Worm (Caenorhabditis elegans) whole organism, mixed stage, embryonic: ENCODE data around the gene F32D8.8.

Source experiments
- ceh-83 ChIP-seq: fragments of 200-800 bp; sonication (Bioruptor generic); optimal IDR thresholded peaks from 2 replicates; lab custom pipeline; 2018; ENCODE audit warnings: mild to moderate bottlenecking, missing genetic modification characterization, missing compliant biosample characterization
- ham-2 ChIP-seq: fragments of 200-800 bp; sonication (Bioruptor generic); optimal IDR thresholded peaks from 2 replicates; lab custom pipeline; 2018; ENCODE audit warnings: mild to moderate bottlenecking, missing genetic modification characterization, missing compliant biosample characterization
- lin-32 ChIP-seq: fragments of 200-800 bp; sonication (Bioruptor generic); optimal IDR thresholded peaks from 2 replicates; lab custom pipeline; 2018; ENCODE audit warnings: mild to moderate bottlenecking, missing genetic modification characterization, missing compliant biosample characterization
- mep-1 ChIP-seq: fragments of 150-350 bp; optimal IDR thresholded peaks from 2 replicates; lab custom pipeline; 2017; ENCODE audit warnings: missing biosample characterization, missing genetic modification reagents, missing genetic modification characterization, inconsistent platforms
- nhr-237 ChIP-seq: fragments of 150-350 bp; optimal IDR thresholded peaks from 2 replicates; lab custom pipeline; 2014; ENCODE audit warnings: missing biosample characterization, missing genetic modification characterization
- nhr-28 ChIP-seq: fragments of 150-350 bp; optimal IDR thresholded peaks from 2 replicates; lab custom pipeline; 2014; ENCODE audit warnings: missing biosample characterization, missing genetic modification characterization
- nhr-76 ChIP-seq: sonication (generic microtip); optimal IDR thresholded peaks from 2 replicates; lab custom pipeline; 2017; ENCODE audit warnings: missing biosample characterization, missing genetic modification characterization
- snpc-4 ChIP-seq: fragments of 150-350 bp; optimal IDR thresholded peaks from 2 replicates; lab custom pipeline; 2014; ENCODE audit warnings: missing biosample characterization, missing genetic modification characterization
- unc-120 ChIP-seq: sonication (generic microtip); optimal IDR thresholded peaks from 2 replicates; lab custom pipeline; 2017; ENCODE audit warnings: missing genetic modification characterization, missing compliant biosample characterization; ENCODE audit not compliant: poor library complexity, severe bottlenecking
- unc-62 ChIP-seq: fragments of 150-350 bp; optimal IDR thresholded peaks from 2 replicates; lab custom pipeline; 2014; ENCODE audit warnings: missing biosample characterization, missing genetic modification reagents, missing genetic modification characterization
- ztf-11 ChIP-seq: fragments of 150-350 bp; optimal IDR thresholded peaks from 2 replicates; lab custom pipeline; 2014; ENCODE audit warnings: missing biosample characterization, missing genetic modification characterization

DNA sequence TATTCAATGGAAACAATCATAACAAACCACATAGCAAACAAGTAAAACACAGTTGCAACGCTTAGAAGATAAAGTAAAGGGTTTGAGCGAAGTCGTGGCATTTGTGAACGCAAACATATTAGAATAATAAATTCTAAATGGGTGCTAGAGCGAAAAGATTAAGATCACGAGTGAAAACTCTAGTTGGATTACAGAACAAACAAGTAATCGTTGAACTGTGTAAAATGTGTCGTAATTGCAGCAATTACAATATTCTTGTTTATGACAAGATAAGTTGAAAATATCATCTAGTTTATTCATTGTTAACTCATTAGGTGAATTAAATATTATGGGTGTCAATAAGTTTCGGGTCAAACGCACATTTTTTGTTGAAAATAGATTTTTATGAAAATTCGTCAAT lies at the start of gene F32D8.8:
- TF ChIP-seq nhr-28 (tag; lab: Kevin White, UChicago) (no peak), nhr-237 (tag; lab: Kevin White, UChicago) (no peak), mep-1 (tag; lab: Kevin White, UChicago) (no peak), ham-2 (GFP tag; lab: Kevin White, UChicago) (no peak), ztf-11 (tag; lab: Kevin White, UChicago) (no peak), ceh-83 (GFP tag; lab: Kevin White, UChicago) (no peak), snpc-4 (no peak), unc-120 (no peak), unc-62 (no peak), lin-32 (GFP tag; lab: Kevin White, UChicago) (no peak), nhr-76 (no peak)
